Fruit fly (Drosophila melanogaster): ENCODE results near the gene tna.

The tna gene

DNA sequence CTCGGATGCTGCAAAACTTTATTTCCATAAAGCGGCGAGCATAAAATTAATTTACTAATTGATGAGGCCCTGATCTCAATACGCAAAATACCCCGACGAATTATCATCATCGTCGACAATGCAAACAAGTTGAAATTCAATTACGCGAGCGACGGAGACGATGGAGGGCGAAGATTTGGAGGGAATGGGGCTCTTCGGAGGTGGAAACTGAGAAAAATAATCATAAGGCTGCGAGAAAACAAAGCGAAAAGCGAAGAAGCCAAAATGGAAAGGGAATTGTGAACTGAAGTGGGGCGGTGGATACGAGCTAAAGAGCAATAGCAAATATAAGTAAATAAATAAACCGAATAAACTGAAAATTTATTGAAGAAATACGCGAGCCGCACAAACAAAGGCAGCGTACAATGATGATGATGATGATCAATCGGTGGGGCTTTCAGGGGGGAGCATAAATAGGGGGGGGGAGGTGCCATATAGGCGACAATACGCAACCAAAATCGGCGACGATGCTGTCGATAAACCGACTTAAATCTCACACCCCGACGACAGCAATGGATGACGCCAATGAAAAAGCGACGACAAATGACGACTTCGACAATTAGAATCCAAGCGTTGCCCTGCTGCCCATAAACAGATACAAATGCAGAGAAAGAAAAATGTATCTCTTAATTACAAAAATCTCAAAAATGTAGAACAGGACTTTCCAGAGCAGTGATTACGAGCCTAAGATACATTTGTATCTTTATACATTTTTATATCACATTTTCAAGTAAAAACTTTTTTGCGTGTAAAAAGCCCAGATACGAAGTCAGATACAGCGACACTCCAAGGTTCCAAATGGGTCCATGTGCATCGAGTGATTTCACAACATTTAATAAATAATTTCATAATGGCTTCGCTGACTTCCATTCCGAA lies 2.8 kb downstream of the tna start (continued):
- TF ChIP-seq disco-r (GFP tag; optimal IDR thresholded peaks at IDR 0.05) (peak; percentile 32), Taf1 (GFP tag; IDR thresholded peaks at IDR 0.05) (no peak), CG4707 (GFP tag; optimal IDR thresholded peaks at IDR 0.05) (no peak), lbe (GFP tag; optimal IDR thresholded peaks at IDR 0.05) (peak; percentile 56), gce (GFP tag; IDR thresholded peaks at IDR 0.05) (peak; percentile 46; the same call in 1 of the 3 replicates), sc (optimal IDR thresholded peaks at IDR 0.05) (no peak), sc (GFP tag; optimal IDR thresholded peaks at IDR 0.05) (peak; percentile 23), zf30C (GFP tag; optimal IDR thresholded peaks at IDR 0.05) (no peak), CG11398 (GFP tag; optimal IDR thresholded peaks at IDR 0.05) (no peak), amos (GFP tag; IDR thresholded peaks at IDR 0.05; ENCODE audit: partially characterized antibody) (no peak), CG17802 (tag; optimal IDR thresholded peaks at IDR 0.05) (no peak), grau (tag; optimal IDR thresholded peaks at IDR 0.05) (peak; percentile 60), CG9215 (GFP tag; IDR thresholded peaks at IDR 0.05) (no peak), ssp (GFP tag; IDR thresholded peaks at IDR 0.05) (peak; percentile 49; the same call in 1 of the 2 replicates), Hr39 (optimal IDR thresholded peaks at IDR 0.05) (no peak), Mad (GFP tag; optimal IDR thresholded peaks at IDR 0.05) (peak; percentile 56), Elba2 (GFP tag; optimal IDR thresholded peaks at IDR 0.05) (no peak), CG6813 (GFP tag; optimal IDR thresholded peaks at IDR 0.05) (peak; percentile 30), CG6272 (GFP tag; IDR thresholded peaks at IDR 0.05) (peak; percentile 31; the same call in 1 of the 2 replicates), chinmo (GFP tag; IDR thresholded peaks at IDR 0.05; ENCODE audit: partially characterized antibody) (peak; percentile 78; the same call in 1 of the 4 replicates), tgo (GFP tag; IDR thresholded peaks at IDR 0.05) (peak; percentile 77), CG10431 (GFP tag; optimal IDR thresholded peaks at IDR 0.05) (no peak), vfl (GFP tag; optimal IDR thresholded peaks at IDR 0.05) (no peak), lov (optimal IDR thresholded peaks at IDR 0.05) (no peak), lov (GFP tag; IDR thresholded peaks at IDR 0.05) (peak; percentile 59; the same call in 1 of the 3 replicates), Dll (GFP tag; IDR thresholded peaks at IDR 0.05; ENCODE audit: partially characterized antibody) (no peak), Eip74EF (GFP tag; optimal IDR thresholded peaks at IDR 0.05) (peak in 1 of 2 experiments; percentile 18), Ssrp (tag; optimal IDR thresholded peaks at IDR 0.05) (peak; percentile 38), CG13894 (tag; optimal IDR thresholded peaks at IDR 0.05) (peak; percentile 26), ato (GFP tag; IDR thresholded peaks at IDR 0.05; ENCODE audit: partially characterized antibody) (no peak), pho (GFP tag; optimal IDR thresholded peaks at IDR 0.05) (no peak), CG17612 (GFP tag; IDR thresholded peaks at IDR 0.05) (peak; percentile 29; the same call in 1 of the 2 replicates), CG4360 (GFP tag; IDR thresholded peaks at IDR 0.05) (no peak), ranshi (GFP tag; IDR thresholded peaks at IDR 0.05) (peak; percentile 58; the same call in 1 of the 2 replicates), Aef1 (GFP tag; IDR thresholded peaks at IDR 0.05) (peak; percentile 74), CG1647 (GFP tag; optimal IDR thresholded peaks at IDR 0.05) (peak; percentile 60), run (tag; optimal IDR thresholded peaks at IDR 0.05) (no peak), ham (GFP tag; IDR thresholded peaks at IDR 0.05) (no peak), hth (optimal IDR thresholded peaks at IDR 0.05) (no peak), odd (GFP tag; optimal IDR thresholded peaks at IDR 0.05) (peak; percentile 23), gro (GFP tag; optimal IDR thresholded peaks at IDR 0.05) (peak; percentile 6), CG5180 (GFP tag; optimal IDR thresholded peaks at IDR 0.05) (peak; percentile 40), twi (tag; optimal IDR thresholded peaks at IDR 0.05) (no peak), CG11093 (GFP tag; IDR thresholded peaks at IDR 0.05) (no peak), sqz (GFP tag; optimal IDR thresholded peaks at IDR 0.05) (no peak), tup (GFP tag; optimal IDR thresholded peaks at IDR 0.05) (no peak), Doc2 (GFP tag; IDR thresholded peaks at IDR 0.05) (0 out of 2 replicates have a peak, but pooled peaks have one; percentile 6), fd96Cb (tag; optimal IDR thresholded peaks at IDR 0.05) (peak; percentile 56), mam (GFP tag; optimal IDR thresholded peaks at IDR 0.05) (peak; percentile 49)

All from whole organism, embryonic.